Fruit fly (Drosophila melanogaster) whole organism: ENCODE results near the gene CG31211.

Experiments used
- pan ChIP-seq: fragments of >200 bp; optimal IDR thresholded peaks from 2 replicates; lab custom pipeline; 2017
- usp ChIP-seq: fragments of >200 bp; optimal IDR thresholded peaks from 2 replicates; lab custom pipeline; 2017; ENCODE audit warnings: missing biosample characterization, missing genetic modification characterization, mixed read lengths

DNA sequence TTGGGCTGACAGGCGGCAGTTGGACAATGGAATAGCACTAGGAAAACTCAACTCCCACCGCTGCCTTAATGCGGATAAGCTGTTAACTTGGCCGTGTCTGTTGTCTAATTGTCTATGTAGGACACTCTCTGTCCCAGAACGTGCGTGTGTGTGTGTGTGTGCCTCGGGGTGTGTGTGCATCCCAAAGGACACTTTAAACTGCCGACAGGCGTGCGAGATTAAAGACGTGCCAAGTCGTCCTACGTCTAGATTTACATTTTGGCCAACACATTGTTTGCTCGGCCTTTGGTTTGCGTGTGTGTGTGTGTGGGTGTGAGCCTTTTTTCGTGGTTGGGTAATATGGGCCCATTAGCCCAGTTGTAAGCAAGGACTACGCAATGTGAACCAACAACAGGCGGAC is 48.6 kb downstream of the CG31211 start:
- TF ChIP-seq usp (GFP tag; lab: Kevin White, UChicago): no peak
- TF ChIP-seq pan: no peak
